Fruit fly (Drosophila melanogaster) whole organism, embryonic: ENCODE results near the gene Calr.

ENCODE experiments used
- Aef1 ChIP-seq: fragments of 200-800 bp; sonication (Bioruptor generic); IDR thresholded peaks from 3 replicates; pipeline ENCODE4 v1.3.6; 2022; ENCODE audit warnings: missing biosample characterization, missing genetic modification characterization
- B-H2 ChIP-seq: fragments of 200-800 bp; sonication (Bioruptor generic); optimal IDR thresholded peaks from 2 replicates; lab custom pipeline; 2018; ENCODE audit warnings: missing biosample characterization, mild to moderate bottlenecking, missing genetic modification characterization
- CG10209 ChIP-seq: fragments of 200-800 bp; sonication (Bioruptor generic); optimal IDR thresholded peaks from 3 replicates; lab custom pipeline; 2017; ENCODE audit warnings: missing biosample characterization, mild to moderate bottlenecking, missing genetic modification characterization, missing genetic modification reagents
- CG10431 ChIP-seq: fragments of 200-800 bp; sonication (Bioruptor generic); optimal IDR thresholded peaks from 3 replicates; lab custom pipeline; 2018; ENCODE audit warnings: missing biosample characterization, mild to moderate bottlenecking, missing genetic modification characterization
- CG10959 ChIP-seq: fragments of 200-800 bp; sonication (Bioruptor generic); IDR thresholded peaks from 2 replicates; pipeline ENCODE4 v1.3.6; 2022; ENCODE audit warnings: missing biosample characterization, missing genetic modification characterization
- CG11504 ChIP-seq: fragments of 200-800 bp; sonication (Bioruptor generic); optimal IDR thresholded peaks from 3 replicates; lab custom pipeline; 2019; ENCODE audit warnings: missing biosample characterization, mild to moderate bottlenecking, missing genetic modification characterization, moderate library complexity
- CG12155 ChIP-seq: fragments of 200-800 bp; sonication (Bioruptor generic); optimal IDR thresholded peaks from 3 replicates; lab custom pipeline; 2016; ENCODE audit warnings: missing biosample characterization, missing genetic modification characterization
- CG12219 ChIP-seq: fragments of 200-800 bp; sonication (Bioruptor generic); optimal IDR thresholded peaks from 3 replicates; lab custom pipeline; 2018; ENCODE audit warnings: missing biosample characterization, mild to moderate bottlenecking, missing genetic modification characterization
- CG12391 ChIP-seq: fragments of 200-800 bp; sonication (Bioruptor generic); optimal IDR thresholded peaks from 3 replicates; lab custom pipeline; 2018; ENCODE audit warnings: missing biosample characterization, mild to moderate bottlenecking, missing genetic modification characterization, moderate library complexity
- CG13624 ChIP-seq: fragments of 200-800 bp; sonication (Bioruptor generic); optimal IDR thresholded peaks from 2 replicates; lab custom pipeline; 2016; ENCODE audit warnings: missing biosample characterization, missing genetic modification characterization
- CG17612 ChIP-seq: fragments of 200-800 bp; sonication (Bioruptor generic); IDR thresholded peaks from 2 replicates; pipeline ENCODE4 v1.3.6; 2022; ENCODE audit warnings: missing biosample characterization, missing genetic modification characterization
- CG18262 ChIP-seq: fragments of 200-800 bp; optimal IDR thresholded peaks from 3 replicates; lab custom pipeline; 2019; ENCODE audit warnings: missing biosample characterization, mild to moderate bottlenecking, missing genetic modification characterization, moderate library complexity
- CG1832 ChIP-seq: fragments of 200-800 bp; sonication (Bioruptor generic); optimal IDR thresholded peaks from 2 replicates; lab custom pipeline; 2017; ENCODE audit warnings: missing biosample characterization, mild to moderate bottlenecking, missing genetic modification characterization, inconsistent platforms
- CG18476 ChIP-seq: fragments of 200-800 bp; sonication (Bioruptor generic); optimal IDR thresholded peaks from 2 replicates; lab custom pipeline; 2016; ENCODE audit warnings: missing biosample characterization, mild to moderate bottlenecking, missing genetic modification characterization
- CG18764 ChIP-seq: fragments of 200-800 bp; sonication (Bioruptor generic); optimal IDR thresholded peaks from 3 replicates; lab custom pipeline; 2016; ENCODE audit warnings: missing biosample characterization, missing genetic modification characterization
- CG2116 ChIP-seq: fragments of 200-800 bp; sonication (Bioruptor generic); optimal IDR thresholded peaks from 3 replicates; lab custom pipeline; 2018; ENCODE audit warnings: missing biosample characterization, mild to moderate bottlenecking, missing genetic modification characterization
- CG2712 ChIP-seq: fragments of 200-800 bp; optimal IDR thresholded peaks from 3 replicates; lab custom pipeline; 2019; ENCODE audit warnings: missing biosample characterization, mild to moderate bottlenecking, missing genetic modification characterization, moderate library complexity
- CG5245 ChIP-seq: fragments of 200-800 bp; sonication (Bioruptor generic); optimal IDR thresholded peaks from 3 replicates; lab custom pipeline; 2016; ENCODE audit warnings: missing biosample characterization, missing genetic modification characterization
- CG6683 ChIP-seq: fragments of 200-800 bp; sonication (Bioruptor generic); optimal IDR thresholded peaks from 2 replicates; lab custom pipeline; 2017; ENCODE audit warnings: missing biosample characterization, mild to moderate bottlenecking, missing genetic modification characterization, missing genetic modification reagents
- CG6765 ChIP-seq: fragments of 200-800 bp; sonication (Bioruptor generic); optimal IDR thresholded peaks from 3 replicates; lab custom pipeline; 2017; ENCODE audit warnings: missing biosample characterization, mild to moderate bottlenecking, missing genetic modification characterization
- CG7271 ChIP-seq: fragments of 200-800 bp; sonication (Bioruptor generic); optimal IDR thresholded peaks from 2 replicates; lab custom pipeline; 2018; ENCODE audit warnings: missing biosample characterization, mild to moderate bottlenecking, missing genetic modification characterization, moderate library complexity
- CG7786 ChIP-seq: fragments of 200-800 bp; sonication (Bioruptor generic); optimal IDR thresholded peaks from 2 replicates; lab custom pipeline; 2016; ENCODE audit warnings: missing biosample characterization, missing genetic modification characterization
- CG7839 ChIP-seq: fragments of 200-800 bp; sonication (Bioruptor generic); optimal IDR thresholded peaks from 3 replicates; lab custom pipeline; 2018; ENCODE audit warnings: missing biosample characterization, mild to moderate bottlenecking, missing genetic modification characterization, moderate library complexity
- CG8478 ChIP-seq: fragments of >200 bp; optimal IDR thresholded peaks from 2 replicates; lab custom pipeline; 2018
- CG9817 ChIP-seq: fragments of 200-800 bp; sonication (Bioruptor generic); optimal IDR thresholded peaks from 2 replicates; lab custom pipeline; 2018; ENCODE audit warnings: missing biosample characterization, mild to moderate bottlenecking, missing genetic modification characterization, moderate library complexity
- CkIIα-i1 ChIP-seq: fragments of 200-800 bp; sonication (Bioruptor generic); IDR thresholded peaks from 2 replicates; pipeline ENCODE4 v1.3.6; 2022; ENCODE audit warnings: missing biosample characterization, missing genetic modification characterization
- D19B ChIP-seq: fragments of 200-800 bp; sonication (Bioruptor generic); optimal IDR thresholded peaks from 2 replicates; lab custom pipeline; 2017; ENCODE audit warnings: missing biosample characterization, mild to moderate bottlenecking, missing genetic modification characterization
- Dip3 ChIP-seq: fragments of 200-800 bp; sonication (Bioruptor generic); optimal IDR thresholded peaks from 3 replicates; lab custom pipeline; 2016; ENCODE audit warnings: missing biosample characterization, missing genetic modification characterization
- Dref ChIP-seq: fragments of 200-800 bp; sonication (Bioruptor generic); IDR thresholded peaks from 2 replicates; pipeline ENCODE4 v1.3.6; 2022; ENCODE audit warnings: missing biosample characterization, missing genetic modification characterization
- HLH3B ChIP-seq: fragments of 200-800 bp; sonication (Bioruptor generic); IDR thresholded peaks from 2 replicates; pipeline ENCODE4 v1.3.6; 2022; ENCODE audit warnings: missing biosample characterization, missing genetic modification characterization
- HmgD ChIP-seq: fragments of 200-800 bp; sonication (Bioruptor generic); optimal IDR thresholded peaks from 3 replicates; lab custom pipeline; 2016; ENCODE audit warnings: missing biosample characterization, missing genetic modification characterization
- Lpt ChIP-seq: fragments of >200 bp; optimal IDR thresholded peaks from 2 replicates; lab custom pipeline; 2018; ENCODE audit warnings: missing biosample characterization, missing genetic modification characterization
- Nf-YA ChIP-seq: fragments of 200-800 bp; sonication (Bioruptor generic); IDR thresholded peaks from 2 replicates; pipeline ENCODE4 v1.3.6; 2022; ENCODE audit warnings: missing biosample characterization, missing genetic modification characterization
- Sox100B ChIP-seq: fragments of 200-800 bp; sonication (Bioruptor generic); optimal IDR thresholded peaks from 3 replicates; lab custom pipeline; 2018; ENCODE audit warnings: missing biosample characterization, mild to moderate bottlenecking, missing genetic modification characterization
- ac ChIP-seq: fragments of 200-800 bp; sonication (Bioruptor generic); optimal IDR thresholded peaks from 3 replicates; lab custom pipeline; 2017; ENCODE audit warnings: missing biosample characterization, mild to moderate bottlenecking, missing genetic modification characterization
- bsh ChIP-seq, 2 experiments: fragments of 200-800 bp; sonication (Bioruptor generic); optimal IDR thresholded peaks; 2 replicates each; lab custom pipeline; 2017 to 2018; ENCODE audit warnings: mild to moderate bottlenecking in 2 of 2, missing biosample characterization in 2 of 2, missing genetic modification characterization in 2 of 2, moderate library complexity in 1 of 2
- emc ChIP-seq: fragments of 200-800 bp; sonication (Bioruptor generic); optimal IDR thresholded peaks from 2 replicates; lab custom pipeline; 2016; ENCODE audit warnings: missing biosample characterization, missing genetic modification characterization
- ems ChIP-seq: fragments of 200-800 bp; sonication (Bioruptor generic); optimal IDR thresholded peaks from 3 replicates; lab custom pipeline; 2016; ENCODE audit warnings: missing biosample characterization, missing genetic modification characterization
- eyg ChIP-seq: fragments of 200-800 bp; sonication (Bioruptor generic); optimal IDR thresholded peaks from 3 replicates; lab custom pipeline; 2016; ENCODE audit warnings: missing biosample characterization, missing genetic modification characterization
- gce ChIP-seq: fragments of 200-800 bp; sonication (Bioruptor generic); IDR thresholded peaks from 3 replicates; pipeline ENCODE4 v1.3.6; 2022; ENCODE audit warnings: missing biosample characterization, missing genetic modification characterization
- gcm ChIP-seq: fragments of 200-800 bp; sonication (Bioruptor generic); optimal IDR thresholded peaks from 2 replicates; lab custom pipeline; 2019; ENCODE audit warnings: missing biosample characterization, mild to moderate bottlenecking, missing genetic modification characterization, moderate library complexity
- hb ChIP-seq: fragments of 200-800 bp; sonication (Bioruptor generic); IDR thresholded peaks from 3 replicates; pipeline ENCODE4 v1.3.6; 2022; ENCODE audit warnings: missing biosample characterization, missing genetic modification characterization; ENCODE audit not compliant: partially characterized antibody
- lola ChIP-seq, 3 experiments: fragments of >200 bp in 2 of 3; fragments of 200-800 bp in 1 of 3; sonication (Bioruptor generic) in 1 of 3; optimal IDR thresholded peaks; 2 replicates each; lab custom pipeline; 2017 to 2019; ENCODE audit warnings: missing biosample characterization in 3 of 3, missing genetic modification characterization in 3 of 3, mild to moderate bottlenecking in 1 of 3, moderate library complexity in 1 of 3
- rib ChIP-seq: fragments of 200-800 bp; sonication (Bioruptor generic); IDR thresholded peaks from 2 replicates; pipeline ENCODE4 v1.3.6; 2022; ENCODE audit warnings: missing biosample characterization, missing genetic modification characterization
- sob ChIP-seq: fragments of 200-800 bp; sonication (Bioruptor generic); IDR thresholded peaks from 2 replicates; pipeline ENCODE4 v1.3.6; 2022; ENCODE audit warnings: missing biosample characterization, missing genetic modification characterization
- sr ChIP-seq: fragments of 200-800 bp; sonication (Bioruptor generic); IDR thresholded peaks from 3 replicates; pipeline ENCODE4 v1.3.6; 2022; ENCODE audit warnings: missing biosample characterization, missing genetic modification characterization
- sug ChIP-seq: fragments of 200-800 bp; optimal IDR thresholded peaks from 2 replicates; lab custom pipeline; 2019; ENCODE audit warnings: missing biosample characterization, mild to moderate bottlenecking, missing genetic modification characterization, moderate library complexity
- tll ChIP-seq, 2 experiments: fragments of 200-800 bp in 1 of 2; fragments of >200 bp in 1 of 2; sonication (Bioruptor generic) in 1 of 2; optimal IDR thresholded peaks; 2 replicates each; lab custom pipeline; 2017 to 2019; ENCODE audit warnings: missing biosample characterization in 2 of 2, missing genetic modification characterization in 2 of 2, mild to moderate bottlenecking in 1 of 2, moderate library complexity in 1 of 2
- tna ChIP-seq: fragments of 200-800 bp; sonication (Bioruptor generic); IDR thresholded peaks from 2 replicates; pipeline ENCODE4 v1.3.6; 2022; ENCODE audit warnings: missing biosample characterization, missing genetic modification characterization; ENCODE audit not compliant: partially characterized antibody
- vfl ChIP-seq: fragments of 200-800 bp; sonication (Bioruptor generic); optimal IDR thresholded peaks from 2 replicates; lab custom pipeline; 2016; ENCODE audit warnings: missing biosample characterization, missing genetic modification characterization
- vnd ChIP-seq: fragments of 200-800 bp; sonication (Bioruptor generic); IDR thresholded peaks from 3 replicates; pipeline ENCODE4 v1.3.6; 2022; ENCODE audit warnings: missing biosample characterization, missing genetic modification characterization; ENCODE audit not compliant: partially characterized antibody

Gene Calr

DNA sequence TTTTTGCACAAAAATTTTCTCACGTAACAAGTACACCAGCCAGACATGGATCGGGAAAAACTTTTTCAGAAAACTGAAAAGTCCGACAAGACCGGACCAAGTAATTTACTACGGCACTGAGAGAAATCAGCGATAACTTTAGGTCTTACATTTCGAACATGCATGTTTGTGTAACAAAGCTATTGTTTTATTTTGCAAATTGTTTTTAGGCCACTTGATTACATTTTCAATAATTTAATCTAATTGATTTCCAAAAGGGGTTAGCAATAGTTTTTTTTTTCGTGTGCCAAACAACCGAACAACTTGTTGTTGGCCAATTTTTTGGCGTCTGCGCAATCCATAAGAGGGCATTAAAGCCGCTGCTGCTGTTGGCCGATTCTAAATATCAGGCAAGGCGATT, 17.5 kb downstream of the Calr start (continued):
- TF ChIP-seq CG18476 (peak; percentile 59), gce (GFP tag; lab: Robert Waterston, UW) (no peak), CG9817 (tag; lab: Kevin White, UChicago) (peak; percentile 33), CG12155 (peak; percentile 22), tll (GFP tag; optimal IDR thresholded peaks at IDR 0.05; lab: Kevin White, UChicago) (no peak), emc (GFP tag; lab: Kevin White, UChicago) (peak; percentile 52), CG7786 (GFP tag; lab: Kevin White, UChicago) (peak; percentile 27), CG18764 (peak; percentile 34), CG6765 (GFP tag; lab: Kevin White, UChicago) (no peak), eyg (GFP tag; lab: Kevin White, UChicago) (peak; percentile 43), tna (GFP tag; lab: Robert Waterston, UW) (no peak), CG10209 (peak; percentile 49), bsh (GFP tag; optimal IDR thresholded peaks at IDR 0.05; lab: Kevin White, UChicago) (peak; percentile 6 to 57), CG2712 (tag; lab: Kevin White, UChicago) (peak; percentile 46), HLH3B (GFP tag; lab: Robert Waterston, UW) (peak; percentile 70), CG2116 (GFP tag; lab: Kevin White, UChicago) (no peak), Dref (GFP tag; lab: Robert Waterston, UW) (no peak), ac (no peak), Aef1 (peak; percentile 53), CG1832 (GFP tag; lab: Kevin White, UChicago) (no peak), CG8478 (lab: Kevin White, UChicago) (no peak), CG7839 (peak; percentile 69), ems (GFP tag; lab: Kevin White, UChicago) (peak; percentile 69), CG6683 (GFP tag; lab: Kevin White, UChicago) (peak; percentile 31), gcm (GFP tag; lab: Kevin White, UChicago) (no peak), Dip3 (GFP tag; lab: Kevin White, UChicago) (peak; percentile 31), HmgD (GFP tag; lab: Kevin White, UChicago) (no peak), Nf-YA (peak; percentile 44; the same call in 1 of the 2 replicates), CG12391 (tag; lab: Kevin White, UChicago) (peak; percentile 64), sob (GFP tag; lab: Robert Waterston, UW) (peak; percentile 55), Lpt (no peak), rib (GFP tag; lab: Robert Waterston, UW) (no peak), vfl (GFP tag; lab: Kevin White, UChicago) (no peak), sug (no peak), B-H2 (GFP tag; lab: Kevin White, UChicago) (no peak), Sox100B (GFP tag; lab: Kevin White, UChicago) (peak; percentile 47), CG13624 (peak; percentile 62), lola (GFP tag; optimal IDR thresholded peaks at IDR 0.05; lab: Kevin White, UChicago) (no peak), CG5245 (peak; percentile 63), CkIIα-i1 (GFP tag; lab: Robert Waterston, UW) (no peak), sr (no peak; the same call in 2 of the 3 replicates), CG18262 (no peak), CG11504 (tag; lab: Kevin White, UChicago) (peak; percentile 83), CG7271 (no peak), CG12219 (GFP tag; lab: Kevin White, UChicago) (peak; percentile 37), CG10431 (GFP tag; lab: Kevin White, UChicago) (no peak), CG10959 (GFP tag; lab: Robert Waterston, UW) (no peak), CG17612 (GFP tag; lab: Robert Waterston, UW) (0 out of 2 replicates have a peak, but pooled peaks have one; percentile 8), D19B (GFP tag; lab: Kevin White, UChicago) (peak; percentile 32), hb (GFP tag; lab: Robert Waterston, UW) (no peak), vnd (no peak)
